Worm (Caenorhabditis elegans) whole organism, midembryonic: Measurements from ENCODE around the gene lact-4.

Experiments used
- cog-1 ChIP-seq: sonication (generic microtip); optimal IDR thresholded peaks from 2 replicates; lab custom pipeline; 2016; ENCODE audit warnings: missing genetic modification characterization, missing compliant biosample characterization
- flt-1 ChIP-seq: fragments of 200-800 bp; sonication (Bioruptor generic); IDR thresholded peaks from 2 replicates; pipeline ENCODE4 v1.3.6; 2022; ENCODE audit warnings: missing genetic modification characterization, missing compliant biosample characterization
- klf-2 ChIP-seq: fragments of 200-800 bp; sonication (Bioruptor generic); conservative IDR thresholded peaks from 2 replicates; pipeline ENCODE4 v1.3.6; 2022; ENCODE audit warnings: missing genetic modification reagents, missing genetic modification characterization, missing compliant biosample characterization
- med-1 ChIP-seq: sonication (generic microtip); optimal IDR thresholded peaks from 2 replicates; lab custom pipeline; 2017; ENCODE audit warnings: missing genetic modification characterization, mild to moderate bottlenecking, missing compliant biosample characterization, antibody characterized with exemption, missing genetic modification reagents; ENCODE audit not compliant: insufficient read depth
- ref-1 ChIP-seq: fragments of 200-800 bp; sonication (Bioruptor generic); conservative IDR thresholded peaks from 2 replicates; pipeline ENCODE4 v1.3.6; 2022; ENCODE audit warnings: missing genetic modification reagents, missing genetic modification characterization, missing compliant biosample characterization

DNA sequence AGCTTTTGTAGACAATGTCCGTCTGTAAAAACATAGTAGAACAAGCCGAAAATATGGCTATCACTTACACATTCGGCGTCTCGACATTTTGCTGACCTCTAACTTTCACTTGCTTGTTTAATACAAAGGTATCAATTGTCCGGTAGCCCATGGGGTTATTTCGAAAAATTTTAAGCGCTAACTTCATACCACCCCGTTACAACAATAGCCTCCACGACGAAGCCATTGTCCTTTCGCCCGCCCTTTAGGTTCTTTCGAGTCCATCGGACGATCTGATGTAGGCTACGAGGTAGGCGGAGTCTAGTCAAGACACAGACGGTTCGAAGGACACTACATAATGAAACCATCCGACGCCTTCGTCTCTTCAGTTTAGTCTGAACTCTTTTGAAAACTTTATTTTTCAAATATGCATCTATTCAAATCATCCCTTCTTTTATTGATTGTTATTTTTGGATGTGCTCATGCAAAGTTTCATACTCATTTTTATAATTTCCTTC, 41.4 kb downstream of the lact-4 start, which contains the start of gene lips-10:
- TF ChIP-seq cog-1 (no peak), med-1 (no peak), ref-1 (GFP tag; lab: Robert Waterston, UW) (no peak), klf-2 (GFP tag; lab: Robert Waterston, UW) (no peak), flt-1 (no peak)
